Worm (Caenorhabditis elegans) whole organism, early embryonic: Measurements from ENCODE around the gene hsp-4.

Experiments
- B0310.2 ChIP-seq: sonication (generic microtip); optimal IDR thresholded peaks from 2 replicates; lab custom pipeline; 2016; ENCODE audit warnings: mild to moderate bottlenecking, missing genetic modification characterization, missing compliant biosample characterization
- F13C5.2 ChIP-seq: sonication (generic microtip); optimal IDR thresholded peaks from 2 replicates; lab custom pipeline; 2017; ENCODE audit warnings: mild to moderate bottlenecking, missing genetic modification characterization, inconsistent platforms, missing compliant biosample characterization
- aly-1 ChIP-seq: sonication (generic microtip); optimal IDR thresholded peaks from 2 replicates; lab custom pipeline; 2016; ENCODE audit warnings: missing genetic modification characterization, missing compliant biosample characterization
- ama-1 ChIP-seq: fragments of 150-350 bp; optimal IDR thresholded peaks from 2 replicates; lab custom pipeline; 2014
- ceh-13 ChIP-seq: fragments of 200-800 bp; sonication (Bioruptor generic); optimal IDR thresholded peaks from 2 replicates; lab custom pipeline; 2018; ENCODE audit warnings: mild to moderate bottlenecking, missing genetic modification characterization, missing compliant biosample characterization
- ceh-36 ChIP-seq: sonication (generic microtip); optimal IDR thresholded peaks from 2 replicates; lab custom pipeline; 2016; ENCODE audit warnings: missing genetic modification characterization, inconsistent platforms, missing compliant biosample characterization
- ets-7 ChIP-seq: sonication (generic microtip); optimal IDR thresholded peaks from 2 replicates; lab custom pipeline; 2016; ENCODE audit warnings: missing genotype, missing genetic modification characterization, missing compliant biosample characterization
- flt-1 ChIP-seq: fragments of 200-800 bp; sonication (Bioruptor generic); IDR thresholded peaks from 2 replicates; pipeline ENCODE4 v1.3.6; 2022; ENCODE audit warnings: missing genetic modification characterization, missing compliant biosample characterization
- hmbx-1 ChIP-seq: sonication (generic microtip); optimal IDR thresholded peaks from 2 replicates; lab custom pipeline; 2016; ENCODE audit warnings: mild to moderate bottlenecking, missing genetic modification characterization, missing compliant biosample characterization
- hmg-4 ChIP-seq: fragments of 200-800 bp; sonication (Bioruptor generic); optimal IDR thresholded peaks from 2 replicates; lab custom pipeline; 2018; ENCODE audit warnings: mild to moderate bottlenecking, missing genetic modification characterization, missing compliant biosample characterization
- hnd-1 ChIP-seq: sonication (generic microtip); optimal IDR thresholded peaks from 2 replicates; lab custom pipeline; 2016; ENCODE audit warnings: missing genetic modification characterization, missing compliant biosample characterization
- pes-1 ChIP-seq: fragments of 200-800 bp; sonication (Bioruptor generic); IDR thresholded peaks from 2 replicates; pipeline ENCODE4 v1.3.6; 2022; ENCODE audit warnings: missing genetic modification reagents, missing genetic modification characterization, missing compliant biosample characterization
- scrt-1 ChIP-seq: fragments of 200-800 bp; sonication (Bioruptor generic); IDR thresholded peaks from 2 replicates; pipeline ENCODE4 v1.3.6; 2022; ENCODE audit warnings: missing genetic modification characterization, missing compliant biosample characterization
- sea-1 ChIP-seq: fragments of 200-800 bp; sonication (Bioruptor generic); conservative IDR thresholded peaks from 2 replicates; pipeline ENCODE4 v1.3.6; 2022; ENCODE audit warnings: missing genetic modification characterization, missing compliant biosample characterization
- tbx-11 ChIP-seq: fragments of 200-800 bp; sonication (Bioruptor generic); IDR thresholded peaks from 2 replicates; pipeline ENCODE4 v1.3.6; 2022; ENCODE audit warnings: missing genetic modification characterization, missing compliant biosample characterization
- tbx-37 ChIP-seq: fragments of 200-800 bp; sonication (Bioruptor generic); conservative IDR thresholded peaks from 2 replicates; pipeline ENCODE4 v1.3.6; 2022; ENCODE audit warnings: missing genetic modification reagents, missing genetic modification characterization, missing compliant biosample characterization
- tra-4 ChIP-seq: sonication (generic microtip); optimal IDR thresholded peaks from 2 replicates; lab custom pipeline; 2017; ENCODE audit warnings: missing genetic modification characterization, missing compliant biosample characterization

Gene hsp-4

DNA sequence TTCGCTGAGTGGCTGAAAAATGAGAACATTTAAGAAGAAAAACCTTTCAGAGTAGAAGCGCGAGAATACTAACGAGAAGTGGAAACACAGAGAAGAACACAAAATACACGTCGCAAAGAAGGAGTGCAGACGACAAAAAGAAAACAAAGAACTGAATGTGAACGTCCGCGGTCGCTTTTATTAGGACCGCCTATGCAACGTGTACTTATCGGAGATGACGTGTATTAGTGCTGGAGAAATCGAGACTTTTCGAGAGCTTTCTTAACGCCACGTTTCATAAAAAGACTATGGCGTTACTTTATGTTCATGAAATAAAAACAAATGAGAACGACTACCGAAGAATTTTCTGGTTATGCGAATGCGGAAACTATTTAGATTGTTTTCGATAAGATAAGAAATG, at the start of gene hsp-4:
TSS of gene hsp-4 (minus strand) at position 139 of the 400 bp plus-strand sequence.
- no peak for TF ChIP-seq B0310.2 (tag; lab: Kevin White, UChicago)
- TF ChIP-seq tra-4 (tag; lab: Kevin White, UChicago): no peak
- no peak for TF ChIP-seq tbx-11 (GFP tag; lab: Robert Waterston, UW)
- TF ChIP-seq ceh-36 (tag; lab: Kevin White, UChicago): no peak
- TF ChIP-seq sea-1 (GFP tag; lab: Robert Waterston, UW): no peak
- TF ChIP-seq hmbx-1 (tag; lab: Kevin White, UChicago): no peak

DNA sequence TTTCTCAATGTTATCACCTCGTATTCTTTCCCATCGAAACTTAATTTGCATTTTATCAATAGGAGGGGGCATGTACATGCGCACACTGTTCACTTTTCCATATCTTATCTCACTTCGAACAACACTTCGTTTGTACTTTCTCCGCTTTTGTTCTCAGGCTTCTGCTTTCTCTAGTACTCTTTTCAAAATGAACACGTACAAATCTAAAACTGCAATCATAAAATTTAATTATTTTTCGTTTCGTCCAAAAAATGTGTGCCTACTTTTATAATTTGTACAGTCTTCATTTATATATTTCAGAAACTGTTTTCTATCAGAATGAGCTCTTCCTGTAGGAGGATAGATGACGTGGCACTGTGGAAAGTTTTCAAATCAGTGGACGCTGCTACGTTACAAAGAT, 46.3 kb upstream of the hsp-4 start, which contains the start of gene C07D10.1:
TSS of gene C07D10.1 (plus strand) at position 301 of the 400 bp plus-strand sequence.
- TF ChIP-seq pes-1 (GFP tag; lab: Robert Waterston, UW): no peak
- TF ChIP-seq F13C5.2 (tag; lab: Kevin White, UChicago): no peak
- no peak for TF ChIP-seq scrt-1
- no peak for TF ChIP-seq tbx-37
- TF ChIP-seq B0310.2 (tag; lab: Kevin White, UChicago): no peak
- TF ChIP-seq ceh-13 (GFP tag; lab: Kevin White, UChicago): no peak
- TF ChIP-seq hmbx-1 (tag; lab: Kevin White, UChicago): no peak
- TF ChIP-seq sea-1 (GFP tag; lab: Robert Waterston, UW): no peak
- TF ChIP-seq ceh-36 (tag; lab: Kevin White, UChicago): no peak
- no peak for TF ChIP-seq flt-1 (GFP tag; lab: Robert Waterston, UW)
- TF ChIP-seq ama-1 (lab: Kevin White, UChicago): no peak
- TF ChIP-seq tbx-11 (GFP tag; lab: Robert Waterston, UW): no peak
- TF ChIP-seq ets-7 (tag; lab: Kevin White, UChicago): no peak
- no peak for TF ChIP-seq aly-1 (tag; lab: Kevin White, UChicago)
- TF ChIP-seq hnd-1: no peak
- no peak for TF ChIP-seq tra-4 (tag; lab: Kevin White, UChicago)
- TF ChIP-seq hmg-4 (GFP tag; lab: Kevin White, UChicago): no peak

DNA sequence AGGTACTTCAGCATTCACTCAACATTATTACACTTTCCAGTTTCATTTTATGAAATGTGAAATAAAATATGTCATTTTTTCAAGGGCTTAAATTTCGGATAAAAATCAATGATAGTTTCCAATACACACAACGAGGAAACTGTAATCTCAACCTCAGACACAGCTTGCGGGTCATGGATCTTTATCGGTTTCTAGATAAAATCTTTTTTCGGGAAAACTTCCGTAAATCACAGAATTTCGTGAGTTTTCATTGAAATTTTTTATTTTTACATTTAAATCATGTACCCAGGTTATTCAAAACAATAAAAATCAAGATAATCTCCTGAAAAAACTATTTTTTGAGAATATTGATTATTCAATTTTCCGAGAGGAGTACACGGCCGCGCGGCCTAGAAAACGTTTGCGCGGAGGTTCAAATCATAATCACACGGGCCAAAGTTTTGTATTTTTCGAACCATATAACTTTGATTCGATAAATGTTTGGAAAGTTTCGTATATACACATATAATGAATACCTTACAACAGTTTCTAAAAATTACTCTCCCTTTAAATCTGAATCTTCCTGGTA, 44.9 kb upstream of the hsp-4 start:
- TF ChIP-seq F13C5.2 (tag; lab: Kevin White, UChicago) (no peak), tbx-11 (GFP tag; lab: Robert Waterston, UW) (no peak), ceh-13 (GFP tag; lab: Kevin White, UChicago) (no peak), ets-7 (tag; lab: Kevin White, UChicago) (no peak), aly-1 (tag; lab: Kevin White, UChicago) (no peak), pes-1 (GFP tag; lab: Robert Waterston, UW) (no peak), ama-1 (lab: Kevin White, UChicago) (no peak), ceh-36 (tag; lab: Kevin White, UChicago) (no peak), hnd-1 (no peak), tra-4 (tag; lab: Kevin White, UChicago) (no peak), flt-1 (GFP tag; lab: Robert Waterston, UW) (no peak), tbx-37 (no peak), hmbx-1 (tag; lab: Kevin White, UChicago) (no peak), hmg-4 (GFP tag; lab: Kevin White, UChicago) (no peak), scrt-1 (no peak), sea-1 (GFP tag; lab: Robert Waterston, UW) (no peak), B0310.2 (tag; lab: Kevin White, UChicago) (no peak)

DNA sequence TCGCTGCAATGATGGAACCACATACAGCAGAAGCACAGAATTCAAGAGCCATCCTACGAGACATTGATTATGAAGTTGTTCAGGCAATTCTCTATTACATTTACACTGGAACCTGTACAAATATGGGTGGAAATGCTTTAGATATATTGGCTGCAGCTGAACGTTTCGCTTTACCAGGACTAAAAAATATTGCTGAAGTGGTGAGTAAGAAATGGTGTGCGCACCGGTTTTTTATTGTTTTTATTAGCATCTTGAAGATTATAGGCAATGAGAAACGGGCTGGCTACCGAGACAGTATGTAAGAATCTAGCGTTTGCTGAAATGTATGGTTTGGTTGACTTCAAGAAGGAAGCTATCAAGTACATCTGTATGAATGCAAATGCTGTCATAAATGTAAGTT, 43.6 kb upstream of the hsp-4 start:
- TF ChIP-seq flt-1 (GFP tag; lab: Robert Waterston, UW) (no peak), ceh-36 (tag; lab: Kevin White, UChicago) (no peak), hmbx-1 (tag; lab: Kevin White, UChicago) (no peak), tbx-11 (GFP tag; lab: Robert Waterston, UW) (no peak), ets-7 (tag; lab: Kevin White, UChicago) (no peak), pes-1 (GFP tag; lab: Robert Waterston, UW) (no peak), hmg-4 (GFP tag; lab: Kevin White, UChicago) (no peak), scrt-1 (no peak), sea-1 (GFP tag; lab: Robert Waterston, UW) (no peak), B0310.2 (tag; lab: Kevin White, UChicago) (no peak), tra-4 (tag; lab: Kevin White, UChicago) (no peak)

DNA sequence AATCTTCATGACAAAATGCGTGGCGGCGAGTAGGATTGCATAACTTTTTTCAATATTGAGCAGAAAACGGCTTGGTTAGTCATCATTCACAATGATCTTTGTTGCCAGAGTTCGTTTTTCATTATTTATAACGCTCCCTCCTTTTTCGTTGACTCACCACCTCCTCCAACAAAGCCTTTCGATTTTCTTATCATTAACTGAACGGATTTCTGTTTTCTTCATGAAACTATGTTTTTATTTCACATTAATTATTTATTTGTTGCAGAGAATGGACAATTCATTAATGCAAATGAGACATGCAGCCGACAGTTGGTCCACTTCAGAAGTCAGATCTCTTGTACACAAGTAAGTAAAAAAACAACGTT, 42.2 kb upstream of the hsp-4 start, which contains the start of gene bath-44:
TSS of gene bath-44 (plus strand) at position 266 of the 365 bp plus-strand sequence.
- TF ChIP-seq sea-1 (GFP tag; lab: Robert Waterston, UW): no peak
- no peak for TF ChIP-seq tra-4 (tag; lab: Kevin White, UChicago)
- no peak for TF ChIP-seq ceh-36 (tag; lab: Kevin White, UChicago)
- TF ChIP-seq tbx-37: no peak
- TF ChIP-seq tbx-11 (GFP tag; lab: Robert Waterston, UW): no peak
- no peak for TF ChIP-seq F13C5.2 (tag; lab: Kevin White, UChicago)
- no peak for TF ChIP-seq hmbx-1 (tag; lab: Kevin White, UChicago)
- TF ChIP-seq hnd-1: no peak
- TF ChIP-seq pes-1 (GFP tag; lab: Robert Waterston, UW): no peak
- TF ChIP-seq hmg-4 (GFP tag; lab: Kevin White, UChicago): no peak
- TF ChIP-seq aly-1 (tag; lab: Kevin White, UChicago): no peak
- TF ChIP-seq ama-1 (lab: Kevin White, UChicago): no peak
- no peak for TF ChIP-seq B0310.2 (tag; lab: Kevin White, UChicago)
- no peak for TF ChIP-seq flt-1 (GFP tag; lab: Robert Waterston, UW)
- no peak for TF ChIP-seq ceh-13 (GFP tag; lab: Kevin White, UChicago)
- TF ChIP-seq scrt-1: no peak

DNA sequence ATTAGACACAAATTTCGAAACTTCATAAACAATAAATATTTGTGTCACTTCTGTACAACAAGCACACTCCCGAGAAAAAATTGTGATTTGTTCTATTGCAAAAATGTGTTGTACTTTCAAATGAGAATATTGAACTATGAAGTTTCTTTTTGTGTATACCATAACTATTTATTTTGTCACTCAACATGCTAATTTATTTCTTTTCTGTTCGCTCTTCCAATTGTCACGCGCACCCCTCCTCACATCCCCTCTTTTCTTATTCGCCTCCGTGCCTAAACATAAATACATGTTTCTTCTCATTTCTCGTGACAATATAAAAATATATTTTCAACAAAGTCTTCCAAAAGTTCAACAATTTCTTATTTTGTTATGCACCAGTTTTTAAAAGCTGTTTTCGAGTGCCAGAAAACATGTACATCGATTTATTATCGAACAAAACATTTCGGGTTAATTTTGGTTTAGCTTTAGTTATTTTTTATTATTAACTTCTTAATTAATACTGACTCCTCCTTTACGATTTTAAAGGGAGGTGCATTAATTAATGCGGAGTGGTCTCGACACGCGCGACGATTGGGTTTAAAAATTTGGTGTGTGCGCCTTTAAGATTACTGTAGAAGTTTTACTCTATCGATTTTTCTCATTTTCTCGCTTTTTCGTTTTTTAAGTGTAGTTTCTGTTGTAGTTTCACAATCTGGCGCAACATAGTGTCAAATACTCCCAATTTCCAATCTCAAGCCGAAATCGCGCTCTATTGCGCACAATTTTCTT, 41.7 kb upstream of the hsp-4 start:
- TF ChIP-seq ceh-13 (GFP tag; lab: Kevin White, UChicago) (no peak), tbx-11 (GFP tag; lab: Robert Waterston, UW) (no peak), tbx-37 (no peak), scrt-1 (no peak), hmg-4 (GFP tag; lab: Kevin White, UChicago) (no peak), ets-7 (tag; lab: Kevin White, UChicago) (no peak), B0310.2 (tag; lab: Kevin White, UChicago) (no peak), ceh-36 (tag; lab: Kevin White, UChicago) (no peak), flt-1 (GFP tag; lab: Robert Waterston, UW) (no peak), hnd-1 (no peak)
